Fruit fly (Drosophila melanogaster) whole organism, pupa: ENCODE results near the gene Cyp312a1.

ENCODE experiments used
- CG10348 ChIP-seq: fragments of 200-800 bp; sonication (Bioruptor generic); IDR thresholded peaks from 2 replicates; pipeline ENCODE4 v1.3.6; 2022; ENCODE audit warnings: missing biosample characterization, missing genetic modification characterization
- CG15710 ChIP-seq: fragments of 200-800 bp; sonication (Bioruptor generic); optimal IDR thresholded peaks from 2 replicates; lab custom pipeline; 2018; ENCODE audit warnings: missing biosample characterization, mild to moderate bottlenecking, missing genetic modification characterization, moderate library complexity
- EcR ChIP-seq: fragments of 200-800 bp; sonication (Bioruptor generic); optimal IDR thresholded peaks from 3 replicates; lab custom pipeline; 2019; ENCODE audit warnings: missing biosample characterization, missing genetic modification characterization, mild to moderate bottlenecking, moderate library complexity, missing genetic modification reagents
- Snoo ChIP-seq: fragments of 200-800 bp; sonication (Bioruptor generic); optimal IDR thresholded peaks from 3 replicates; lab custom pipeline; 2017; ENCODE audit warnings: missing biosample characterization, mild to moderate bottlenecking, missing genetic modification characterization, inconsistent platforms

The Cyp312a1 gene

DNA sequence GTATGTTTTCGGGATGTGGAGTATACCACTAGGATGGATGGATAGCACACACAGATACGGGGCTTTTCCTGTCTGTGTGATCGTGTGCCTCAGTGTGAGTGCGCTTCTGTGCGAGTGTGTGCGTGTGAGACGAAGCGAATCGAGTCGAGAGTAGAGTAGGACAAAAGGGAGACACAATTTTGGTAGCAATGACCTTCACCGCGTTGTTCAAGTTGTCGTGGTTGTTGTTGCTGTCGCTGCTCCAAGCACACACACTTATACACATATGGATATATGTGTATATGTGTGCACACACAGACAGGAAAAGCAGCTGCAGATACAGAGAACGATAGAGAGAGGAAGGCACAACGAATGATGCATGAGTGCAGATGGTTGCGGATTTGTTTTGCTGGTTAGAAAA is 53.4 kb downstream of the Cyp312a1 start:
- peak; percentile 99 for TF ChIP-seq EcR (GFP tag; lab: Kevin White, UChicago)
- TF ChIP-seq CG15710 (tag; lab: Kevin White, UChicago): no peak
- TF ChIP-seq CG10348: no peak
- no peak for TF ChIP-seq Snoo (tag; lab: Kevin White, UChicago)
